Worm (Caenorhabditis elegans): ENCODE data around the gene C01G10.14.

DNA sequence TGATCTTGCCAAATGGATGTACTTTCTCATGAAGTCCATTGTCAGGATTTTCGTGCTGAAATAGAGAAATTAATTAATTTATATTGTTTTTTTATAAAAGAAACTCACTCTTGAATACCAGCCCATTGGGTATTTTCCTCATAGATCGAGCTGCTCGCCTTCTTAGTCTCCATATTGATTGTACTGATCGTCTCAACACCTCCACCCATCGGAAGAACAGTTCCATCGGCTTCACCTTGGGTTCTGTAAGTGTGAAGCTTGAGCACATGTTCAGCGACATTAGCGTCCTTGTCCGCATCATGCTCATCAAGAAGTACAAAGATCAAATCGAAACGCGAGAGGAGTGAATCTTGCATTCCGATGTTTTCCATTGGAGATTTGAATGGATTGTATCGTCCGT, 48.0 kb downstream of the C01G10.14 start:
- no peak for TF ChIP-seq hmbx-1 (tag; optimal IDR thresholded peaks at IDR 0.05)
- TF ChIP-seq flt-1 (GFP tag; IDR thresholded peaks at IDR 0.05), result no peak
- TF ChIP-seq ama-1 (optimal IDR thresholded peaks at IDR 0.05), result no peak
- no peak for TF ChIP-seq F13C5.2 (tag; optimal IDR thresholded peaks at IDR 0.05)
- TF ChIP-seq tra-4 (tag; optimal IDR thresholded peaks at IDR 0.05), result no peak
- no peak for TF ChIP-seq ceh-36 (tag; optimal IDR thresholded peaks at IDR 0.05)
- TF ChIP-seq tbx-11 (GFP tag; IDR thresholded peaks at IDR 0.05), result no peak
- TF ChIP-seq scrt-1 (GFP tag; IDR thresholded peaks at IDR 0.05), result no peak
- TF ChIP-seq hmg-4 (GFP tag; optimal IDR thresholded peaks at IDR 0.05), result no peak
- no peak for TF ChIP-seq B0310.2 (tag; optimal IDR thresholded peaks at IDR 0.05)
- no peak for TF ChIP-seq sea-1 (GFP tag; conservative IDR thresholded peaks at IDR 0.05)
- no peak for TF ChIP-seq ceh-13 (GFP tag; optimal IDR thresholded peaks at IDR 0.05)
